Worm (Caenorhabditis elegans) whole organism, L4 larva: ENCODE measurements around the gene lact-7.

ENCODE experiments used
- D1046.2 ChIP-seq: fragments of 200-800 bp; sonication (Bioruptor generic); IDR thresholded peaks from 2 replicates; pipeline ENCODE4 v1.3.6; 2022; ENCODE audit warnings: missing genetic modification characterization, missing compliant biosample characterization
- F37D6.2 ChIP-seq: sonication (generic microtip); optimal IDR thresholded peaks from 2 replicates; lab custom pipeline; 2016; ENCODE audit warnings: mild to moderate bottlenecking, missing genetic modification characterization, missing compliant biosample characterization
- R02D3.7 ChIP-seq: fragments of 150-350 bp; sonication (generic microtip); optimal IDR thresholded peaks from 3 replicates; lab custom pipeline; 2014; ENCODE audit warnings: missing biosample characterization, missing genetic modification characterization
- T20F7.1 ChIP-seq: fragments of 200-800 bp; sonication (Bioruptor generic); optimal IDR thresholded peaks from 2 replicates; lab custom pipeline; 2018; ENCODE audit warnings: mild to moderate bottlenecking, missing genetic modification characterization, missing compliant biosample characterization
- Y75B8A.6 ChIP-seq: fragments of 200-800 bp; sonication (Bioruptor generic); IDR thresholded peaks from 2 replicates; pipeline ENCODE4 v1.3.6; 2022; ENCODE audit warnings: missing genetic modification reagents, missing genetic modification characterization, missing compliant biosample characterization
- ZK337.2 ChIP-seq: fragments of 200-800 bp; sonication (Bioruptor generic); IDR thresholded peaks from 2 replicates; pipeline ENCODE4 v1.3.6; 2022; ENCODE audit warnings: missing genetic modification reagents, missing genetic modification characterization, missing compliant biosample characterization
- ZK546.5 ChIP-seq, 2 experiments: sonication (generic microtip); optimal IDR thresholded peaks; 2 replicates each; lab custom pipeline; 2017; ENCODE audit warnings: missing biosample characterization in 2 of 2, missing genetic modification characterization in 2 of 2
- aly-2 ChIP-seq: sonication (generic microtip); optimal IDR thresholded peaks from 2 replicates; lab custom pipeline; 2018; ENCODE audit warnings: missing biosample characterization, missing genetic modification characterization
- arid-1 ChIP-seq: fragments of 200-800 bp; sonication (Bioruptor generic); conservative IDR thresholded peaks from 2 replicates; pipeline ENCODE4 v1.3.6; 2022; ENCODE audit warnings: missing genetic modification reagents, missing genetic modification characterization, missing compliant biosample characterization
- ceh-28 ChIP-seq: fragments of 150-350 bp; optimal IDR thresholded peaks from 2 replicates; lab custom pipeline; 2014; ENCODE audit warnings: missing biosample characterization, missing genetic modification reagents, missing genetic modification characterization
- ces-1 ChIP-seq: fragments of 150-350 bp; sonication (generic microtip); optimal IDR thresholded peaks from 4 replicates; lab custom pipeline; 2014; ENCODE audit warnings: missing biosample characterization, missing genetic modification reagents, missing genetic modification characterization
- cey-2 ChIP-seq: sonication (generic microtip); optimal IDR thresholded peaks from 3 replicates; lab custom pipeline; 2017; ENCODE audit warnings: missing genetic modification characterization, mild to moderate bottlenecking, missing compliant biosample characterization, antibody characterized with exemption, borderline replicate concordance; ENCODE audit not compliant: insufficient read depth
- daf-16 ChIP-seq, 3 experiments: sonication (generic microtip); optimal IDR thresholded peaks; 2 replicates each; lab custom pipeline; 2016 to 2017; ENCODE audit warnings: missing genetic modification characterization in 3 of 3, missing genetic modification reagents in 3 of 3, mild to moderate bottlenecking in 2 of 3, missing compliant biosample characterization in 2 of 3, missing biosample characterization in 1 of 3, moderate library complexity in 1 of 3
- dmd-6 ChIP-seq: fragments of 200-800 bp; sonication (Bioruptor generic); IDR thresholded peaks from 2 replicates; pipeline ENCODE4 v1.3.6; 2022; ENCODE audit warnings: missing genetic modification reagents, missing genetic modification characterization, missing compliant biosample characterization
- dmd-8 ChIP-seq: fragments of 200-800 bp; sonication (Bioruptor generic); IDR thresholded peaks from 2 replicates; pipeline ENCODE4 v1.3.6; 2022; ENCODE audit warnings: missing genetic modification characterization, missing compliant biosample characterization
- dve-1 ChIP-seq: sonication (generic microtip); optimal IDR thresholded peaks from 2 replicates; lab custom pipeline; 2017; ENCODE audit warnings: antibody characterized with exemption, mild to moderate bottlenecking, missing genetic modification characterization, missing compliant biosample characterization; ENCODE audit not compliant: insufficient read depth
- fos-1 ChIP-seq: fragments of 150-350 bp; optimal IDR thresholded peaks from 2 replicates; lab custom pipeline; 2014; ENCODE audit warnings: missing biosample characterization, missing genetic modification characterization
- hlh-11 ChIP-seq: fragments of 200-800 bp; sonication (Bioruptor generic); optimal IDR thresholded peaks from 2 replicates; lab custom pipeline; 2018; ENCODE audit warnings: mild to moderate bottlenecking, missing genetic modification characterization, missing compliant biosample characterization
- hlh-30 ChIP-seq: sonication (generic microtip); optimal IDR thresholded peaks from 2 replicates; lab custom pipeline; 2017; ENCODE audit warnings: antibody characterized with exemption, mild to moderate bottlenecking, missing genetic modification characterization, missing compliant biosample characterization; ENCODE audit not compliant: insufficient read depth
- lin-1 ChIP-seq: fragments of 200-800 bp; sonication (Bioruptor generic); IDR thresholded peaks from 2 replicates; pipeline ENCODE4 v1.3.6; 2022; ENCODE audit warnings: missing genetic modification reagents, missing genetic modification characterization, missing compliant biosample characterization
- lin-38 ChIP-seq: fragments of 200-800 bp; sonication (Bioruptor generic); IDR thresholded peaks from 2 replicates; pipeline ENCODE4 v1.3.6; 2022; ENCODE audit warnings: missing genetic modification reagents, missing genetic modification characterization, missing compliant biosample characterization
- lsy-2 ChIP-seq, 2 experiments: fragments of 150-350 bp in 1 of 2; sonication (generic microtip) in 1 of 2; optimal IDR thresholded peaks; 2 replicates each; lab custom pipeline; 2014 to 2017; ENCODE audit warnings: missing biosample characterization in 2 of 2, missing genetic modification characterization in 2 of 2
- madf-9 ChIP-seq: fragments of 200-800 bp; sonication (Bioruptor generic); conservative IDR thresholded peaks from 2 replicates; pipeline ENCODE4 v1.3.6; 2022; ENCODE audit warnings: missing genetic modification reagents, missing genetic modification characterization, missing compliant biosample characterization
- mdl-1 ChIP-seq, 2 experiments: fragments of 150-350 bp in 1 of 2; sonication (generic microtip) in 1 of 2; optimal IDR thresholded peaks; 2 replicates each; lab custom pipeline; 2014 to 2017; ENCODE audit warnings: missing biosample characterization in 2 of 2, missing genetic modification characterization in 2 of 2
- mdt-29 ChIP-seq: fragments of 200-800 bp; sonication (Bioruptor generic); IDR thresholded peaks from 2 replicates; pipeline ENCODE4 v1.3.6; 2022; ENCODE audit warnings: missing genetic modification reagents, missing genetic modification characterization, missing compliant biosample characterization
- mep-1 ChIP-seq: fragments of 150-350 bp; sonication (generic microtip); optimal IDR thresholded peaks from 3 replicates; lab custom pipeline; 2014; ENCODE audit warnings: missing biosample characterization, missing genetic modification characterization
- mxl-2 ChIP-seq: fragments of 200-800 bp; sonication (Bioruptor generic); conservative IDR thresholded peaks from 2 replicates; pipeline ENCODE4 v1.3.6; 2022; ENCODE audit warnings: missing genetic modification reagents, missing genetic modification characterization, missing compliant biosample characterization
- mxl-3 ChIP-seq: fragments of 200-800 bp; sonication (Bioruptor generic); optimal IDR thresholded peaks from 2 replicates; lab custom pipeline; 2018; ENCODE audit warnings: mild to moderate bottlenecking, missing genetic modification characterization, missing compliant biosample characterization
- nhr-10 ChIP-seq: fragments of 150-350 bp; optimal IDR thresholded peaks from 2 replicates; lab custom pipeline; 2014; ENCODE audit warnings: missing biosample characterization, missing genetic modification characterization
- nhr-102 ChIP-seq: sonication (generic microtip); optimal IDR thresholded peaks from 2 replicates; lab custom pipeline; 2016; ENCODE audit warnings: mild to moderate bottlenecking, missing genetic modification characterization, moderate library complexity, missing compliant biosample characterization
- nhr-25 ChIP-seq: sonication (generic microtip); optimal IDR thresholded peaks from 2 replicates; lab custom pipeline; 2017; ENCODE audit warnings: missing genetic modification characterization, mild to moderate bottlenecking, missing compliant biosample characterization, antibody characterized with exemption, moderate library complexity, borderline replicate concordance; ENCODE audit not compliant: insufficient read depth
- nhr-28 ChIP-seq: fragments of 150-350 bp; optimal IDR thresholded peaks from 2 replicates; lab custom pipeline; 2014; ENCODE audit warnings: missing biosample characterization, missing genetic modification characterization
- nhr-48 ChIP-seq: sonication (generic microtip); optimal IDR thresholded peaks from 2 replicates; lab custom pipeline; 2016; ENCODE audit warnings: mild to moderate bottlenecking, missing genetic modification characterization, missing compliant biosample characterization
- nhr-6 ChIP-seq: fragments of 150-350 bp; optimal IDR thresholded peaks from 2 replicates; lab custom pipeline; 2014; ENCODE audit warnings: missing biosample characterization, missing genetic modification characterization
- nhr-77 ChIP-seq: fragments of 150-350 bp; optimal IDR thresholded peaks from 2 replicates; lab custom pipeline; 2014; ENCODE audit warnings: missing biosample characterization, missing genetic modification characterization
- pha-4 ChIP-seq, 2 experiments: fragments of 150-350 bp in 1 of 2; fragments of 200-800 bp in 1 of 2; sonication (Bioruptor generic) in 1 of 2; IDR thresholded peaks in 1 of 2; optimal IDR thresholded peaks in 1 of 2; 2 replicates each; pipeline versions ENCODE4 v1.3.6 to Lab custom; 2014 to 2022; ENCODE audit warnings: missing genetic modification characterization in 2 of 2, missing genetic modification reagents in 2 of 2, missing biosample characterization in 1 of 2, missing compliant biosample characterization in 1 of 2
- php-3 ChIP-seq: fragments of 200-800 bp; sonication (Bioruptor generic); IDR thresholded peaks from 2 replicates; pipeline ENCODE4 v1.3.6; 2022; ENCODE audit warnings: missing genetic modification reagents, missing genetic modification characterization, missing compliant biosample characterization
- pqm-1 ChIP-seq: sonication (generic microtip); optimal IDR thresholded peaks from 2 replicates; lab custom pipeline; 2017; ENCODE audit warnings: missing biosample characterization, missing genetic modification characterization
- set-16 ChIP-seq: fragments of 200-800 bp; sonication (Bioruptor generic); IDR thresholded peaks from 2 replicates; pipeline ENCODE4 v1.3.6; 2022; ENCODE audit warnings: missing genetic modification reagents, missing genetic modification characterization, missing compliant biosample characterization
- skn-1 ChIP-seq: fragments of 150-350 bp; optimal IDR thresholded peaks from 2 replicates; lab custom pipeline; 2014; ENCODE audit warnings: missing biosample characterization, missing genetic modification characterization
- spr-1 ChIP-seq: sonication (generic microtip); optimal IDR thresholded peaks from 2 replicates; lab custom pipeline; 2016; ENCODE audit warnings: mild to moderate bottlenecking, missing genetic modification characterization, missing compliant biosample characterization
- tra-1 ChIP-seq: fragments of 200-800 bp; sonication (Bioruptor generic); IDR thresholded peaks from 2 replicates; pipeline ENCODE4 v1.3.6; 2022; ENCODE audit warnings: missing genetic modification reagents, missing genetic modification characterization, missing compliant biosample characterization
- unc-130 ChIP-seq: sonication (generic microtip); optimal IDR thresholded peaks from 2 replicates; lab custom pipeline; 2016; ENCODE audit warnings: missing genetic modification reagents, missing genetic modification characterization, missing compliant biosample characterization
- unc-62 ChIP-seq, 3 experiments: fragments of 150-350 bp in 1 of 3; sonication (generic microtip); optimal IDR thresholded peaks in 2 of 3; peaks in 1 of 3; 1 replicate in 1 of 3; 2 replicates in 2 of 3; lab custom pipeline; 2014 to 2017; ENCODE audit warnings: missing biosample characterization in 3 of 3, missing genetic modification characterization in 3 of 3, missing genetic modification reagents in 3 of 3, missing genotype in 1 of 3
- vab-7 ChIP-seq: fragments of 200-800 bp; sonication (Bioruptor generic); IDR thresholded peaks from 2 replicates; pipeline ENCODE4 v1.3.6; 2022; ENCODE audit warnings: missing genetic modification reagents, missing genetic modification characterization, missing compliant biosample characterization
- zfp-3 ChIP-seq: fragments of 200-800 bp; sonication (Bioruptor generic); conservative IDR thresholded peaks from 2 replicates; pipeline ENCODE4 v1.3.6; 2022; ENCODE audit warnings: missing genetic modification reagents, missing genetic modification characterization, missing compliant biosample characterization
- zip-11 ChIP-seq: fragments of 200-800 bp; sonication (Bioruptor generic); IDR thresholded peaks from 2 replicates; pipeline ENCODE4 v1.3.6; 2022; ENCODE audit warnings: missing genetic modification characterization, missing compliant biosample characterization
- ztf-7 ChIP-seq: fragments of 150-350 bp; optimal IDR thresholded peaks from 2 replicates; lab custom pipeline; 2014; ENCODE audit warnings: missing biosample characterization, missing genetic modification characterization

lact-7 gene

ce11 chrX:11727761-11728160 is 31.1 kb upstream of the lact-7 start, which contains the start of the genes gst-42 and D1053.2:
gst-42 (minus strand) TSS chrX:11727936.
D1053.2 (plus strand) TSS chrX:11728151.
- no peak for TF ChIP-seq skn-1 (tag; lab: Kevin White, UChicago)
- no peak for TF ChIP-seq pha-4 (GFP tag; IDR thresholded peaks at IDR 0.05; lab: Robert Waterston, UW)
- TF ChIP-seq pha-4 (tag; optimal IDR thresholded peaks at IDR 0.05; lab: Kevin White, UChicago) = peak; percentile 3
- no peak for TF ChIP-seq aly-2 (tag; lab: Kevin White, UChicago)
- TF ChIP-seq cey-2 = peak; percentile 54
- TF ChIP-seq mep-1 (tag; lab: Kevin White, UChicago) = peak; percentile 54
- TF ChIP-seq nhr-48 (tag; lab: Kevin White, UChicago) = peak; percentile 66
- TF ChIP-seq php-3 (GFP tag; lab: Robert Waterston, UW) = peak; percentile 77
- no peak for TF ChIP-seq fos-1 (tag; lab: Kevin White, UChicago)
- no peak for TF ChIP-seq F37D6.2 (tag; lab: Kevin White, UChicago)
- peak; percentile 33 for TF ChIP-seq ztf-7 (tag; lab: Kevin White, UChicago)
- TF ChIP-seq madf-9 (GFP tag; lab: Robert Waterston, UW) = no peak
- TF ChIP-seq nhr-6 = peak; percentile 56
- TF ChIP-seq lin-38 (GFP tag; lab: Robert Waterston, UW) = no peak
- peak in 1 of 2 experiments; percentile 40 for TF ChIP-seq unc-62 (GFP tag; optimal IDR thresholded peaks at IDR 0.05 in 1 of 2; lab: Kevin White, UChicago)
- TF ChIP-seq unc-62 (tag; optimal IDR thresholded peaks at IDR 0.05; lab: Kevin White, UChicago) = no peak
- peak; percentile 53; the same call in 1 of the 2 replicates for TF ChIP-seq lin-1 (GFP tag; lab: Robert Waterston, UW)
- no peak for TF ChIP-seq vab-7 (GFP tag; lab: Robert Waterston, UW)
- TF ChIP-seq R02D3.7 = no peak
- TF ChIP-seq dmd-8 (GFP tag; lab: Robert Waterston, UW) = no peak
- peak; percentile 89 for TF ChIP-seq pqm-1 (tag; lab: Kevin White, UChicago)
- TF ChIP-seq spr-1 = no peak
- TF ChIP-seq ces-1 (GFP tag; lab: Kevin White, UChicago) = no peak
- TF ChIP-seq hlh-30 (tag; lab: Kevin White, UChicago) = peak; percentile 86
- TF ChIP-seq nhr-28 = peak; percentile 96
- TF ChIP-seq tra-1 (GFP tag; lab: Robert Waterston, UW) = peak; percentile 63; the same call in 1 of the 2 replicates
- no peak for TF ChIP-seq ZK546.5 (tag; optimal IDR thresholded peaks at IDR 0.05; lab: Kevin White, UChicago)
- TF ChIP-seq hlh-11 (tag; lab: Kevin White, UChicago) = peak; percentile 93
- TF ChIP-seq set-16 = no peak
- TF ChIP-seq Y75B8A.6 (GFP tag; lab: Robert Waterston, UW) = no peak
- no peak for TF ChIP-seq zfp-3 (GFP tag; lab: Robert Waterston, UW)
- TF ChIP-seq mdt-29 = no peak
- no peak for TF ChIP-seq zip-11 (GFP tag; lab: Robert Waterston, UW)
- TF ChIP-seq ceh-28 (tag; lab: Kevin White, UChicago) = no peak
- no peak for TF ChIP-seq mxl-2
- no peak for TF ChIP-seq D1046.2 (GFP tag; lab: Robert Waterston, UW)
- TF ChIP-seq unc-130 (GFP tag; lab: Kevin White, UChicago) = no peak
- peak; percentile 95 for TF ChIP-seq dmd-6 (GFP tag; lab: Robert Waterston, UW)
- peak in 1 of 2 experiments; percentile 9 for TF ChIP-seq daf-16 (GFP tag; optimal IDR thresholded peaks at IDR 0.05; lab: Kevin White, UChicago)
- peak; percentile 99 for TF ChIP-seq daf-16 (tag; optimal IDR thresholded peaks at IDR 0.05; lab: Kevin White, UChicago)
- no peak for TF ChIP-seq nhr-25 (tag; lab: Kevin White, UChicago)
- peak; percentile 64 to 95 for TF ChIP-seq mdl-1 (tag; optimal IDR thresholded peaks at IDR 0.05; lab: Kevin White, UChicago)
- TF ChIP-seq lsy-2 (tag; optimal IDR thresholded peaks at IDR 0.05; lab: Kevin White, UChicago) = peak in 1 of 2 experiments; percentile 42
- TF ChIP-seq T20F7.1 = peak; percentile 26
- TF ChIP-seq ZK337.2 = no peak
- peak; percentile 78 for TF ChIP-seq nhr-102 (tag; lab: Kevin White, UChicago)
- peak; percentile 62 for TF ChIP-seq nhr-10 (tag; lab: Kevin White, UChicago)
- peak; percentile 99 for TF ChIP-seq mxl-3 (GFP tag; lab: Kevin White, UChicago)
- peak; percentile 94 for TF ChIP-seq dve-1 (tag; lab: Kevin White, UChicago)
- peak; percentile 86 for TF ChIP-seq nhr-77 (tag; lab: Kevin White, UChicago)
- TF ChIP-seq arid-1 (GFP tag; lab: Robert Waterston, UW) = no peak
- TF ChIP-seq, all 104 proteins: peak for 24
